Worm (Caenorhabditis elegans): ENCODE measurements around the gene lys-8.

DNA sequence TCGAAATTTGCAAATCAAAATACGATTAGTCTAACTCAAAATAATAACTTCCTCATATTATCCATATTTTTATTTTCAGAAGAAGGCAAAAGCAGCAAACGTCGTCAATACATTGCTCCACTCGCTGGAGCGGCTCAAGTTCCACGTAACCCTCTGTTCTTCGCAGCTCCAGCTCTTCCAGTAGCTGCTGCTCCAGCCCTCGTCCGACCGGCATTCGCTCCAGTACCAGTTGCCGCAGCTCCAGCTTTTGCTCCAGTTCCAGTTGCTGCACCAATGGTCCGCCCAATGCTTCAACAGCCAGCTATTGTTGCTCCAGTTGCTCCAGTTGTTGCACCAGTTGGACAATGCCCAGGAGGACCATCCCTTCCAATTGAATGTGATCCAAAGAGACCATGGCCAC is 7.3 kb upstream of the lys-8 start:
- TF ChIP-seq cog-1 (tag; optimal IDR thresholded peaks at IDR 0.05) (no peak), ztf-29 (GFP tag; IDR thresholded peaks at IDR 0.05) (no peak), flt-1 (GFP tag; IDR thresholded peaks at IDR 0.05) (no peak), tab-1 (GFP tag; IDR thresholded peaks at IDR 0.05) (no peak), ztf-23 (GFP tag; IDR thresholded peaks at IDR 0.05) (no peak), ref-1 (GFP tag; conservative IDR thresholded peaks at IDR 0.05) (no peak), T22C8.4 (GFP tag; IDR thresholded peaks at IDR 0.05) (no peak)
